Worm (Caenorhabditis elegans) whole organism, young adult: Measurements from ENCODE around the gene sto-4.

Experiments used
- F52B5.7 ChIP-seq: sonication (generic microtip); optimal IDR thresholded peaks from 2 replicates; lab custom pipeline; 2016; ENCODE audit warnings: mild to moderate bottlenecking, missing genetic modification characterization, missing compliant biosample characterization
- snpc-4 ChIP-seq, 5 experiments: fragments of 150-350 bp in 1 of 5; sonication (generic microtip) in 4 of 5; optimal IDR thresholded peaks; 2 replicates each; lab custom pipeline; 2014 to 2018; ENCODE audit warnings: missing genetic modification characterization in 5 of 5, missing biosample characterization in 3 of 5, antibody characterized with exemption in 2 of 5, mild to moderate bottlenecking in 2 of 5, missing compliant biosample characterization in 2 of 5, missing genotype in 2 of 5, moderate library complexity in 2 of 5, missing genetic modification reagents in 1 of 5

ce11 chrX:11605214-11605765 lies 38.6 kb upstream of the sto-4 start, which contains the start of gene ftt-2:
- TF ChIP-seq snpc-4 (GFP tag; optimal IDR thresholded peaks at IDR 0.05; lab: Kevin White, UChicago), result no peak
- no peak for TF ChIP-seq snpc-4 (tag; optimal IDR thresholded peaks at IDR 0.05; lab: Kevin White, UChicago)
- TF ChIP-seq F52B5.7 (tag; lab: Kevin White, UChicago), result no peak
